Worm (Caenorhabditis elegans): Measurements from ENCODE around the gene Y64G10A.7.

Gene Y64G10A.7

ce11 chrIV:14276773-14277388 lies 14.8 kb upstream of the Y64G10A.7 start:
- TF ChIP-seq ztf-11 (tag; optimal IDR thresholded peaks at IDR 0.05), result no peak
- no peak for TF ChIP-seq pha-4 (tag; optimal IDR thresholded peaks at IDR 0.05)
- no peak for TF ChIP-seq unc-62 (GFP tag; optimal IDR thresholded peaks at IDR 0.05)
- TF ChIP-seq nhr-2 (tag; optimal IDR thresholded peaks at IDR 0.05), result no peak
- TF ChIP-seq bed-3 (GFP tag; optimal IDR thresholded peaks at IDR 0.05), result no peak
- no peak for TF ChIP-seq blmp-1 (tag; optimal IDR thresholded peaks at IDR 0.05)
- TF ChIP-seq sem-2 (GFP tag; optimal IDR thresholded peaks at IDR 0.05), result no peak
- TF ChIP-seq elt-3 (tag; optimal IDR thresholded peaks at IDR 0.05), result no peak
- TF ChIP-seq nhr-28 (tag; optimal IDR thresholded peaks at IDR 0.05), result no peak
- no peak for TF ChIP-seq M03D4.4 (tag; optimal IDR thresholded peaks at IDR 0.05)
- TF ChIP-seq snpc-4 (tag; optimal IDR thresholded peaks at IDR 0.05), result no peak
- TF ChIP-seq sptf-1 (tag; optimal IDR thresholded peaks at IDR 0.05), result no peak

- TF ChIP-seq ceh-43 (GFP tag; optimal IDR thresholded peaks at IDR 0.05), result no peak
- TF ChIP-seq unc-120 (tag; optimal IDR thresholded peaks at IDR 0.05; ENCODE audit: poor library complexity, severe bottlenecking), result no peak
- TF ChIP-seq bed-3 (GFP tag; optimal IDR thresholded peaks at IDR 0.05), result no peak
- no peak for TF ChIP-seq ceh-83 (GFP tag; optimal IDR thresholded peaks at IDR 0.05)
- no peak for TF ChIP-seq ceh-39 (tag; optimal IDR thresholded peaks at IDR 0.05)
- no peak for TF ChIP-seq sptf-1 (tag; optimal IDR thresholded peaks at IDR 0.05)
- no peak for TF ChIP-seq ces-1 (GFP tag; optimal IDR thresholded peaks at IDR 0.05)
- TF ChIP-seq blmp-1 (tag; optimal IDR thresholded peaks at IDR 0.05), result no peak
- TF ChIP-seq nhr-28 (tag; optimal IDR thresholded peaks at IDR 0.05), result no peak
These were observed 6.8 kb upstream of the Y64G10A.7 start for ce11 chrIV:14284920-14285319.

ce11 chrIV:14295262-14295661 lies 3.6 kb downstream of the Y64G10A.7 start:
- no peak for TF ChIP-seq mls-2 (tag; optimal IDR thresholded peaks at IDR 0.05)
- no peak for TF ChIP-seq ceh-39 (tag; optimal IDR thresholded peaks at IDR 0.05)
- TF ChIP-seq ceh-83 (GFP tag; optimal IDR thresholded peaks at IDR 0.05), result no peak

ce11 chrIV:14297058-14297457 lies 5.4 kb downstream of the Y64G10A.7 start:
- TF ChIP-seq M03D4.4 (tag; optimal IDR thresholded peaks at IDR 0.05) (no peak), lin-32 (GFP tag; optimal IDR thresholded peaks at IDR 0.05) (no peak), zip-8 (tag; optimal IDR thresholded peaks at IDR 0.05) (peak; percentile 88), nhr-2 (tag; optimal IDR thresholded peaks at IDR 0.05) (peak; percentile 85), nhr-76 (tag; optimal IDR thresholded peaks at IDR 0.05) (no peak)

ce11 chrIV:14305813-14306212 lies 14.1 kb downstream of the Y64G10A.7 start:
- TF ChIP-seq hlh-1 (tag; optimal IDR thresholded peaks at IDR 0.05), result no peak
- TF ChIP-seq elt-1 (tag; optimal IDR thresholded peaks at IDR 0.05; ENCODE audit: borderline replicate concordance, insufficient read depth), result no peak
- no peak for TF ChIP-seq nhr-76 (tag; optimal IDR thresholded peaks at IDR 0.05)
- TF ChIP-seq ceh-39 (tag; optimal IDR thresholded peaks at IDR 0.05), result no peak
- no peak for TF ChIP-seq lin-13 (tag; optimal IDR thresholded peaks at IDR 0.05)
- TF ChIP-seq nhr-28 (tag; optimal IDR thresholded peaks at IDR 0.05), result no peak
- no peak for TF ChIP-seq unc-62 (GFP tag; optimal IDR thresholded peaks at IDR 0.05)
- TF ChIP-seq bed-3 (GFP tag; optimal IDR thresholded peaks at IDR 0.05), result no peak
- TF ChIP-seq mep-1 (tag; optimal IDR thresholded peaks at IDR 0.05), result no peak
- TF ChIP-seq drap-1 (GFP tag; optimal IDR thresholded peaks at IDR 0.05), result no peak
- no peak for TF ChIP-seq snpc-4 (tag; optimal IDR thresholded peaks at IDR 0.05)
- TF ChIP-seq blmp-1 (tag; optimal IDR thresholded peaks at IDR 0.05), result no peak

- TF ChIP-seq lin-13 (tag; optimal IDR thresholded peaks at IDR 0.05) (no peak), nhr-2 (tag; optimal IDR thresholded peaks at IDR 0.05) (no peak), elt-3 (tag; optimal IDR thresholded peaks at IDR 0.05) (no peak), mab-5 (tag; optimal IDR thresholded peaks at IDR 0.05) (no peak), nhr-12 (tag; optimal IDR thresholded peaks at IDR 0.05) (no peak), ztf-11 (tag; optimal IDR thresholded peaks at IDR 0.05) (no peak), flh-1 (GFP tag; optimal IDR thresholded peaks at IDR 0.05) (no peak), pha-4 (tag; optimal IDR thresholded peaks at IDR 0.05) (no peak), unc-39 (tag; optimal IDR thresholded peaks at IDR 0.05) (no peak), tbx-8 (GFP tag; optimal IDR thresholded peaks at IDR 0.05) (no peak), lin-32 (GFP tag; optimal IDR thresholded peaks at IDR 0.05) (no peak), sptf-1 (tag; optimal IDR thresholded peaks at IDR 0.05) (no peak)
These were observed 26.4 kb downstream of the Y64G10A.7 start for ce11 chrIV:14318054-14318453.
